Worm (Caenorhabditis elegans): Measurements from ENCODE around the gene Y57G11C.22.

ce11 chrIV:14825379-14825778, 11.6 kb upstream of the Y57G11C.22 start, which contains the start of gene rps-18:
- TF ChIP-seq ceh-36 (tag; optimal IDR thresholded peaks at IDR 0.05) = no peak
- no peak for TF ChIP-seq flt-1 (GFP tag; IDR thresholded peaks at IDR 0.05)
